Fruit fly (Drosophila melanogaster): ENCODE results near the gene mRpS2.

DNA sequence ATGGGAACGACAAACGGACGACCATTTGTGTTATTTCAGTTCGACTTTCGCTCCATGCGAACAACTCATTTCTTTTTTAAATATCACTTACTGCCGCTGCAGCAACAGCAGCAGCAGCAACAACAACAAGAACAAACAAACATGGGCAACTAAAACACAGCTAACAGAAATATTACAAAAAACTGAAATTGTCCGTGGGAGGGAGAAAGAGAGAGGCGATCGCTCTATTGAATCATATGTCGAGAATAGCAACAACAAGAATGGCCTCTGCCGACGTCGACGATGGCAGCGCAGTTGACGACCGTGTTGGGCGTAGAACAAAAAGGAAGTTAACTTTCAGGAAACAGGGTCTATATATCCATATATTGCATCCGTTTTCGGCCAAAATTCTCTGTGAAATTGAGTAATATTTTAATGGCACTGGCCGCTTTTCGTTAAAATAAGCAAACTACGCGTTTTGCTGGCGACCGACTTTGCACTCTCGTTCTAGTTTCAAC lies 3.5 kb downstream of the mRpS2 start:
- TF ChIP-seq usp (GFP tag; optimal IDR thresholded peaks at IDR 0.05): no peak
- TF ChIP-seq CG8478 (optimal IDR thresholded peaks at IDR 0.05): no peak
- no peak for TF ChIP-seq Dll (optimal IDR thresholded peaks at IDR 0.05)
- TF ChIP-seq psq (optimal IDR thresholded peaks at IDR 0.05): no peak
- TF ChIP-seq pan (optimal IDR thresholded peaks at IDR 0.05): no peak
- TF ChIP-seq EcR (GFP tag; optimal IDR thresholded peaks at IDR 0.05): no peak

All from whole organism.